Worm (Caenorhabditis elegans) whole organism, midembryonic: ENCODE measurements around the gene srh-203.
"Not testable (repeated sequence)": the region's sequence is repeated elsewhere in the genome, so short reads cannot be mapped to it uniquely, and the experiment has no call there.

Source experiments
- T22C8.4 ChIP-seq: fragments of 200-800 bp; sonication (Bioruptor generic); IDR thresholded peaks from 2 replicates; pipeline ENCODE4 v1.3.6; 2022; ENCODE audit warnings: missing genetic modification characterization, missing compliant biosample characterization
- cog-1 ChIP-seq: sonication (generic microtip); optimal IDR thresholded peaks from 2 replicates; lab custom pipeline; 2016; ENCODE audit warnings: missing genetic modification characterization, missing compliant biosample characterization
- flt-1 ChIP-seq: fragments of 200-800 bp; sonication (Bioruptor generic); IDR thresholded peaks from 2 replicates; pipeline ENCODE4 v1.3.6; 2022; ENCODE audit warnings: missing genetic modification characterization, missing compliant biosample characterization
- klf-2 ChIP-seq: fragments of 200-800 bp; sonication (Bioruptor generic); conservative IDR thresholded peaks from 2 replicates; pipeline ENCODE4 v1.3.6; 2022; ENCODE audit warnings: missing genetic modification reagents, missing genetic modification characterization, missing compliant biosample characterization
- med-1 ChIP-seq: sonication (generic microtip); optimal IDR thresholded peaks from 2 replicates; lab custom pipeline; 2017; ENCODE audit warnings: missing genetic modification characterization, mild to moderate bottlenecking, missing compliant biosample characterization, antibody characterized with exemption, missing genetic modification reagents; ENCODE audit not compliant: insufficient read depth
- ref-1 ChIP-seq: fragments of 200-800 bp; sonication (Bioruptor generic); conservative IDR thresholded peaks from 2 replicates; pipeline ENCODE4 v1.3.6; 2022; ENCODE audit warnings: missing genetic modification reagents, missing genetic modification characterization, missing compliant biosample characterization
- tab-1 ChIP-seq: fragments of 200-800 bp; sonication (Bioruptor generic); IDR thresholded peaks from 2 replicates; pipeline ENCODE4 v1.3.6; 2022; ENCODE audit warnings: missing genetic modification characterization, missing compliant biosample characterization
- ztf-23 ChIP-seq: fragments of 200-800 bp; sonication (Bioruptor generic); IDR thresholded peaks from 2 replicates; pipeline ENCODE4 v1.3.6; 2022; ENCODE audit warnings: missing genetic modification reagents, missing genetic modification characterization, missing compliant biosample characterization
- ztf-29 ChIP-seq: fragments of 200-800 bp; sonication (Bioruptor generic); IDR thresholded peaks from 2 replicates; pipeline ENCODE4 v1.3.6; 2022; ENCODE audit warnings: missing genetic modification reagents, missing genetic modification characterization, missing compliant biosample characterization

srh-203 gene

ce11 chrV:17430066-17430465 is 26.0 kb downstream of the srh-203 start, which contains the start of gene T27C5.10:
TSS of gene T27C5.10 (minus strand) at chrV:17430166.
- TF ChIP-seq klf-2, result no peak

- TF ChIP-seq ztf-29 (GFP tag; lab: Robert Waterston, UW) (no peak), med-1 (GFP tag; lab: Kevin White, UChicago) (no peak), cog-1 (no peak), klf-2 (no peak), ref-1 (GFP tag; lab: Robert Waterston, UW) (no peak), flt-1 (GFP tag; lab: Robert Waterston, UW) (no peak), tab-1 (GFP tag; lab: Robert Waterston, UW) (no peak), ztf-23 (no peak), T22C8.4 (no peak)
Observed at ce11 chrV:17429262-17429661, 26.8 kb downstream of the srh-203 start.

- TF ChIP-seq klf-2 (no peak), ztf-29 (GFP tag; lab: Robert Waterston, UW) (no peak), cog-1 (no peak), tab-1 (GFP tag; lab: Robert Waterston, UW) (no peak), ref-1 (GFP tag; lab: Robert Waterston, UW) (no peak), T22C8.4 (no peak), med-1 (GFP tag; lab: Kevin White, UChicago) (no peak), ztf-23 (no peak), flt-1 (GFP tag; lab: Robert Waterston, UW) (no peak)
Observed at ce11 chrV:17416833-17417232, 39.3 kb downstream of the srh-203 start, which contains the start of gene clc-21. TSS of gene clc-21 (plus strand) at chrV:17417133.

ce11 chrV:17414951-17415350 is 41.1 kb downstream of the srh-203 start, which contains the start of gene T27C5.12:
TSS of gene T27C5.12 (plus strand) at chrV:17415251.
- TF ChIP-seq med-1 (GFP tag; lab: Kevin White, UChicago) (no peak), klf-2 (no peak), ref-1 (GFP tag; lab: Robert Waterston, UW) (no peak), ztf-23 (no peak), ztf-29 (GFP tag; lab: Robert Waterston, UW) (no peak), cog-1 (no peak), flt-1 (GFP tag; lab: Robert Waterston, UW) (no peak), T22C8.4 (no peak), tab-1 (GFP tag; lab: Robert Waterston, UW) (no peak)

- TF ChIP-seq cog-1; klf-2; ref-1 (GFP tag; lab: Robert Waterston, UW): not testable (repeated sequence)
Observed at ce11 chrV:17409955-17410354, 46.1 kb downstream of the srh-203 start, which contains the start of gene srh-132. TSS of gene srh-132 (plus strand) at chrV:17410255.
